Worm (Caenorhabditis elegans) whole organism, late embryonic: ENCODE measurements around the gene C03B1.3.

Experiments used
- C08G9.2 ChIP-seq: sonication (generic microtip); optimal IDR thresholded peaks from 2 replicates; lab custom pipeline; 2016; ENCODE audit warnings: mild to moderate bottlenecking, missing genetic modification characterization, moderate library complexity, missing compliant biosample characterization
- C38D4.7 ChIP-seq: fragments of 200-800 bp; sonication (Bioruptor generic); optimal IDR thresholded peaks from 2 replicates; lab custom pipeline; 2018; ENCODE audit warnings: mild to moderate bottlenecking, missing genetic modification characterization, moderate library complexity, missing compliant biosample characterization
- K02D7.2 ChIP-seq: sonication (generic microtip); optimal IDR thresholded peaks from 2 replicates; lab custom pipeline; 2017; ENCODE audit warnings: mild to moderate bottlenecking, missing genetic modification characterization, missing compliant biosample characterization
- K09A11.1 ChIP-seq: sonication (generic microtip); optimal IDR thresholded peaks from 2 replicates; lab custom pipeline; 2017; ENCODE audit warnings: antibody characterized with exemption, mild to moderate bottlenecking, missing genetic modification characterization, missing compliant biosample characterization; ENCODE audit not compliant: insufficient read depth
- T23F11.4 ChIP-seq: fragments of 200-800 bp; sonication (Bioruptor generic); optimal IDR thresholded peaks from 2 replicates; lab custom pipeline; 2018; ENCODE audit warnings: mild to moderate bottlenecking, missing genetic modification characterization, missing compliant biosample characterization
- Y22D7AL.16 ChIP-seq: sonication (generic microtip); optimal IDR thresholded peaks from 2 replicates; lab custom pipeline; 2016; ENCODE audit warnings: missing genetic modification characterization, missing compliant biosample characterization
- ama-1 ChIP-seq: fragments of 150-350 bp; optimal IDR thresholded peaks from 2 replicates; lab custom pipeline; 2014
- ceh-14 ChIP-seq: sonication (generic microtip); optimal IDR thresholded peaks from 2 replicates; lab custom pipeline; 2016; ENCODE audit warnings: missing genotype, missing genetic modification characterization, missing compliant biosample characterization
- ceh-18 ChIP-seq: sonication (generic microtip); optimal IDR thresholded peaks from 2 replicates; lab custom pipeline; 2016; ENCODE audit warnings: missing genetic modification characterization, missing compliant biosample characterization
- ceh-19 ChIP-seq: fragments of 200-800 bp; sonication (Bioruptor generic); optimal IDR thresholded peaks from 2 replicates; lab custom pipeline; 2018; ENCODE audit warnings: mild to moderate bottlenecking, missing genetic modification characterization, missing compliant biosample characterization
- ceh-2 ChIP-seq: sonication (generic microtip); optimal IDR thresholded peaks from 2 replicates; lab custom pipeline; 2016; ENCODE audit warnings: missing genotype, missing genetic modification characterization, missing compliant biosample characterization
- ceh-24 ChIP-seq: sonication (generic microtip); optimal IDR thresholded peaks from 2 replicates; lab custom pipeline; 2016; ENCODE audit warnings: mild to moderate bottlenecking, missing genetic modification characterization, missing compliant biosample characterization
- ceh-30 ChIP-seq: fragments of 150-350 bp; optimal IDR thresholded peaks from 2 replicates; lab custom pipeline; 2014; ENCODE audit warnings: missing biosample characterization, missing genetic modification characterization
- ceh-31 ChIP-seq: sonication (generic microtip); optimal IDR thresholded peaks from 2 replicates; lab custom pipeline; 2016; ENCODE audit warnings: missing genetic modification characterization, missing compliant biosample characterization
- ceh-34 ChIP-seq: sonication (generic microtip); optimal IDR thresholded peaks from 2 replicates; lab custom pipeline; 2016; ENCODE audit warnings: mild to moderate bottlenecking, missing genetic modification characterization, missing compliant biosample characterization
- ceh-45 ChIP-seq: fragments of 200-800 bp; sonication (Bioruptor generic); IDR thresholded peaks from 2 replicates; pipeline ENCODE4 v1.3.6; 2022; ENCODE audit warnings: missing genetic modification reagents, missing genetic modification characterization, missing compliant biosample characterization
- ceh-48 ChIP-seq: sonication (generic microtip); optimal IDR thresholded peaks from 2 replicates; lab custom pipeline; 2016; ENCODE audit warnings: missing genetic modification characterization, inconsistent platforms, missing compliant biosample characterization
- ceh-6 ChIP-seq: fragments of 200-800 bp; sonication (Bioruptor generic); optimal IDR thresholded peaks from 2 replicates; lab custom pipeline; 2018; ENCODE audit warnings: mild to moderate bottlenecking, missing genetic modification characterization, missing compliant biosample characterization
- dmd-4 ChIP-seq: sonication (generic microtip); optimal IDR thresholded peaks from 2 replicates; lab custom pipeline; 2016; ENCODE audit warnings: borderline replicate concordance, missing genetic modification characterization, missing compliant biosample characterization
- dve-1 ChIP-seq: sonication (generic microtip); optimal IDR thresholded peaks from 2 replicates; lab custom pipeline; 2017; ENCODE audit warnings: antibody characterized with exemption, mild to moderate bottlenecking, missing genetic modification characterization, missing compliant biosample characterization
- elt-2 ChIP-seq: sonication (generic microtip); optimal IDR thresholded peaks from 2 replicates; lab custom pipeline; 2016; ENCODE audit warnings: missing genetic modification reagents, missing genetic modification characterization, missing compliant biosample characterization
- ets-4 ChIP-seq: sonication (generic microtip); optimal IDR thresholded peaks from 2 replicates; lab custom pipeline; 2016; ENCODE audit warnings: missing genetic modification characterization, missing compliant biosample characterization
- fax-1 ChIP-seq: sonication (generic microtip); optimal IDR thresholded peaks from 2 replicates; lab custom pipeline; 2016; ENCODE audit warnings: missing genotype, missing genetic modification characterization, missing compliant biosample characterization
- fkh-6 ChIP-seq: sonication (generic microtip); optimal IDR thresholded peaks from 2 replicates; lab custom pipeline; 2016; ENCODE audit warnings: missing genetic modification characterization, missing compliant biosample characterization
- gmeb-2 ChIP-seq: sonication (generic microtip); optimal IDR thresholded peaks from 2 replicates; lab custom pipeline; 2016; ENCODE audit warnings: missing genetic modification characterization, inconsistent platforms, missing compliant biosample characterization
- hlh-13 ChIP-seq: fragments of 200-800 bp; sonication (Bioruptor generic); optimal IDR thresholded peaks from 2 replicates; lab custom pipeline; 2018; ENCODE audit warnings: mild to moderate bottlenecking, missing genetic modification characterization, missing compliant biosample characterization
- hlh-15 ChIP-seq: sonication (generic microtip); optimal IDR thresholded peaks from 2 replicates; lab custom pipeline; 2016; ENCODE audit warnings: missing genetic modification characterization, missing compliant biosample characterization
- hlh-6 ChIP-seq: sonication (generic microtip); optimal IDR thresholded peaks from 2 replicates; lab custom pipeline; 2016; ENCODE audit warnings: missing genotype, missing genetic modification characterization, missing compliant biosample characterization
- lim-6 ChIP-seq: sonication (generic microtip); optimal IDR thresholded peaks from 2 replicates; lab custom pipeline; 2016; ENCODE audit warnings: missing genetic modification characterization, missing compliant biosample characterization
- lin-11 ChIP-seq: fragments of 200-800 bp; sonication (Bioruptor generic); optimal IDR thresholded peaks from 2 replicates; lab custom pipeline; 2018; ENCODE audit warnings: mild to moderate bottlenecking, missing genetic modification characterization, missing compliant biosample characterization
- madf-2 ChIP-seq: sonication (generic microtip); optimal IDR thresholded peaks from 2 replicates; lab custom pipeline; 2017; ENCODE audit warnings: missing genetic modification characterization, missing compliant biosample characterization
- mec-3 ChIP-seq: sonication (generic microtip); optimal IDR thresholded peaks from 2 replicates; lab custom pipeline; 2016; ENCODE audit warnings: borderline replicate concordance, missing genetic modification characterization, missing compliant biosample characterization
- nhr-11 ChIP-seq: fragments of 150-350 bp; optimal IDR thresholded peaks from 2 replicates; lab custom pipeline; 2014; ENCODE audit warnings: missing biosample characterization, missing genetic modification characterization
- nhr-232 ChIP-seq: sonication (generic microtip); optimal IDR thresholded peaks from 2 replicates; lab custom pipeline; 2016; ENCODE audit warnings: missing genetic modification characterization, missing compliant biosample characterization
- npax-4 ChIP-seq: sonication (generic microtip); optimal IDR thresholded peaks from 2 replicates; lab custom pipeline; 2016; ENCODE audit warnings: missing genetic modification characterization, missing compliant biosample characterization
- pag-3 ChIP-seq: sonication (generic microtip); optimal IDR thresholded peaks from 2 replicates; lab custom pipeline; 2016; ENCODE audit warnings: missing compliant biosample characterization, missing genetic modification characterization, borderline replicate concordance
- pat-9 ChIP-seq: fragments of 200-800 bp; sonication (Bioruptor generic); optimal IDR thresholded peaks from 2 replicates; lab custom pipeline; 2018; ENCODE audit warnings: mild to moderate bottlenecking, missing genetic modification characterization, moderate library complexity, missing compliant biosample characterization
- pha-2 ChIP-seq: sonication (generic microtip); optimal IDR thresholded peaks from 2 replicates; lab custom pipeline; 2017; ENCODE audit warnings: mild to moderate bottlenecking, missing genetic modification characterization, missing compliant biosample characterization
- pqm-1 ChIP-seq: sonication (generic microtip); optimal IDR thresholded peaks from 2 replicates; lab custom pipeline; 2016; ENCODE audit warnings: missing genetic modification characterization, missing compliant biosample characterization
- ref-2 ChIP-seq: sonication (generic microtip); optimal IDR thresholded peaks from 2 replicates; lab custom pipeline; 2016; ENCODE audit warnings: missing genetic modification characterization, missing compliant biosample characterization
- rnt-1 ChIP-seq: sonication (generic microtip); optimal IDR thresholded peaks from 2 replicates; lab custom pipeline; 2016; ENCODE audit warnings: missing genetic modification characterization, missing compliant biosample characterization
- sdc-2 ChIP-seq: sonication (generic microtip); optimal IDR thresholded peaks from 2 replicates; lab custom pipeline; 2016; ENCODE audit warnings: missing genotype, missing genetic modification characterization, missing compliant biosample characterization
- sox-2 ChIP-seq: fragments of 200-800 bp; sonication (Bioruptor generic); IDR thresholded peaks from 2 replicates; pipeline ENCODE4 v1.3.6; 2022; ENCODE audit warnings: missing genetic modification reagents, missing genetic modification characterization, missing compliant biosample characterization
- sox-4 ChIP-seq: sonication (generic microtip); optimal IDR thresholded peaks from 2 replicates; lab custom pipeline; 2017; ENCODE audit warnings: mild to moderate bottlenecking, missing genetic modification characterization, inconsistent platforms, missing compliant biosample characterization
- syd-9 ChIP-seq: sonication (generic microtip); optimal IDR thresholded peaks from 2 replicates; lab custom pipeline; 2016; ENCODE audit warnings: mild to moderate bottlenecking, missing genetic modification characterization, moderate library complexity, missing compliant biosample characterization
- tbx-2 ChIP-seq: sonication (generic microtip); optimal IDR thresholded peaks from 2 replicates; lab custom pipeline; 2016; ENCODE audit warnings: missing genetic modification characterization, missing compliant biosample characterization
- tbx-7 ChIP-seq: sonication (generic microtip); optimal IDR thresholded peaks from 2 replicates; lab custom pipeline; 2016; ENCODE audit warnings: missing genotype, missing genetic modification characterization, missing compliant biosample characterization
- ttx-3 ChIP-seq: sonication (generic microtip); optimal IDR thresholded peaks from 2 replicates; lab custom pipeline; 2016; ENCODE audit warnings: missing genetic modification reagents, missing genetic modification characterization, missing compliant biosample characterization
- unc-3 ChIP-seq, 2 experiments: fragments of 200-800 bp in 1 of 2; sonication (Bioruptor generic) in 1 of 2; sonication (generic microtip) in 1 of 2; conservative IDR thresholded peaks in 1 of 2; optimal IDR thresholded peaks in 1 of 2; 2 replicates each; pipeline versions ENCODE4 v1.3.6 to Lab custom; 2016 to 2022; ENCODE audit warnings: missing compliant biosample characterization in 2 of 2, missing genetic modification characterization in 2 of 2, missing genetic modification reagents in 1 of 2
- unc-42 ChIP-seq: sonication (generic microtip); optimal IDR thresholded peaks from 2 replicates; lab custom pipeline; 2016; ENCODE audit warnings: missing genotype, missing genetic modification characterization, missing compliant biosample characterization
- unc-55 ChIP-seq: sonication (generic microtip); optimal IDR thresholded peaks from 2 replicates; lab custom pipeline; 2017; ENCODE audit warnings: missing biosample characterization, missing genetic modification reagents, missing genetic modification characterization
- unc-86 ChIP-seq: sonication (generic microtip); optimal IDR thresholded peaks from 2 replicates; lab custom pipeline; 2016; ENCODE audit warnings: missing genetic modification characterization, missing compliant biosample characterization
- zip-5 ChIP-seq: sonication (generic microtip); optimal IDR thresholded peaks from 2 replicates; lab custom pipeline; 2016; ENCODE audit warnings: missing genetic modification characterization, missing compliant biosample characterization
- ztf-16 ChIP-seq: sonication (generic microtip); optimal IDR thresholded peaks from 2 replicates; lab custom pipeline; 2017; ENCODE audit warnings: missing genetic modification characterization, missing compliant biosample characterization

C03B1.3 gene

ce11 chrX:6378363-6378762 lies 12.5 kb downstream of the C03B1.3 start:
- TF ChIP-seq nhr-11 (tag; lab: Kevin White, UChicago) (no peak), ceh-6 (GFP tag; lab: Kevin White, UChicago) (peak; percentile 35), ceh-45 (GFP tag; lab: Robert Waterston, UW) (no peak), pat-9 (tag; lab: Kevin White, UChicago) (peak; percentile 11), unc-3 (GFP tag; conservative IDR thresholded peaks at IDR 0.05; lab: Robert Waterston, UW) (no peak), unc-3 (tag; optimal IDR thresholded peaks at IDR 0.05; lab: Kevin White, UChicago) (no peak), dmd-4 (tag; lab: Kevin White, UChicago) (no peak), dve-1 (no peak), ama-1 (lab: Kevin White, UChicago) (no peak), ttx-3 (no peak), hlh-6 (tag; lab: Kevin White, UChicago) (peak; percentile 50), unc-55 (peak; percentile 32), pha-2 (no peak), lin-11 (tag; lab: Kevin White, UChicago) (no peak), ceh-2 (tag; lab: Kevin White, UChicago) (no peak), tbx-2 (tag; lab: Kevin White, UChicago) (peak; percentile 77), zip-5 (tag; lab: Kevin White, UChicago) (no peak), ceh-19 (GFP tag; lab: Kevin White, UChicago) (peak; percentile 36), fax-1 (tag; lab: Kevin White, UChicago) (no peak), rnt-1 (peak; percentile 28), ceh-18 (tag; lab: Kevin White, UChicago) (peak; percentile 31), Y22D7AL.16 (tag; lab: Kevin White, UChicago) (no peak), lim-6 (tag; lab: Kevin White, UChicago) (no peak), ceh-48 (tag; lab: Kevin White, UChicago) (peak; percentile 30), ceh-30 (tag; lab: Kevin White, UChicago) (no peak), C38D4.7 (GFP tag; lab: Kevin White, UChicago) (no peak), C08G9.2 (tag; lab: Kevin White, UChicago) (peak; percentile 40), npax-4 (no peak), syd-9 (tag; lab: Kevin White, UChicago) (peak; percentile 60), pqm-1 (tag; lab: Kevin White, UChicago) (no peak), ceh-31 (peak; percentile 66), K09A11.1 (tag; lab: Kevin White, UChicago) (no peak), ceh-34 (tag; lab: Kevin White, UChicago) (peak; percentile 50), fkh-6 (tag; lab: Kevin White, UChicago) (no peak), ztf-16 (tag; lab: Kevin White, UChicago) (no peak), elt-2 (tag; lab: Kevin White, UChicago) (no peak), mec-3 (tag; lab: Kevin White, UChicago) (no peak), K02D7.2 (tag; lab: Kevin White, UChicago) (no peak), nhr-232 (tag; lab: Kevin White, UChicago) (no peak), ets-4 (no peak), hlh-15 (tag; lab: Kevin White, UChicago) (no peak), T23F11.4 (GFP tag; lab: Kevin White, UChicago) (no peak), pag-3 (tag; lab: Kevin White, UChicago) (no peak), sox-2 (no peak), unc-42 (tag; lab: Kevin White, UChicago) (peak; percentile 62), sdc-2 (tag; lab: Kevin White, UChicago) (peak; percentile 62), hlh-13 (GFP tag; lab: Kevin White, UChicago) (no peak), unc-86 (no peak), ref-2 (tag; lab: Kevin White, UChicago) (no peak), madf-2 (tag; lab: Kevin White, UChicago) (no peak), tbx-7 (no peak), ceh-14 (tag; lab: Kevin White, UChicago) (peak; percentile 68), ceh-24 (tag; lab: Kevin White, UChicago) (no peak), gmeb-2 (no peak), sox-4 (tag; lab: Kevin White, UChicago) (no peak)
